Worm (Caenorhabditis elegans): ENCODE measurements around the gene ZK938.12.

- no peak for TF ChIP-seq him-1 (tag; optimal IDR thresholded peaks at IDR 0.05)
- TF ChIP-seq dao-5 (tag; optimal IDR thresholded peaks at IDR 0.05) = no peak
- TF ChIP-seq W03F9.2 (tag; optimal IDR thresholded peaks at IDR 0.05) = no peak
These were observed 14.1 kb downstream of the ZK938.12 start, which contains the start of gene chil-9 for ce11 chrII:9845239-9845638.

Data from whole organism, L4/young adult.